Fruit fly (Drosophila melanogaster) whole organism, embryonic: ENCODE data around the gene CG6441.

ENCODE experiments used
- B-H2 ChIP-seq: fragments of 200-800 bp; sonication (Bioruptor generic); optimal IDR thresholded peaks from 2 replicates; lab custom pipeline; 2018; ENCODE audit warnings: missing biosample characterization, mild to moderate bottlenecking, missing genetic modification characterization
- BEAF-32 ChIP-seq: fragments of 200-800 bp; sonication (Bioruptor generic); optimal IDR thresholded peaks from 3 replicates; lab custom pipeline; 2017; ENCODE audit warnings: missing biosample characterization, missing genetic modification characterization, mild to moderate bottlenecking, moderate library complexity, missing genetic modification reagents
- C15 ChIP-seq: fragments of 200-800 bp; sonication (Bioruptor generic); IDR thresholded peaks from 3 replicates; pipeline ENCODE4 v1.3.6; 2022; ENCODE audit warnings: missing biosample characterization, missing genetic modification characterization
- CG10462 ChIP-seq: fragments of 200-800 bp; sonication (Bioruptor generic); optimal IDR thresholded peaks from 2 replicates; lab custom pipeline; 2016; ENCODE audit warnings: missing biosample characterization, missing genetic modification characterization
- CG10543 ChIP-seq: fragments of 200-800 bp; sonication (Bioruptor generic); optimal IDR thresholded peaks from 3 replicates; lab custom pipeline; 2017; ENCODE audit warnings: missing biosample characterization, mild to moderate bottlenecking, missing genetic modification characterization, moderate library complexity
- CG11093 ChIP-seq: fragments of 200-800 bp; sonication (Bioruptor generic); IDR thresholded peaks from 3 replicates; pipeline ENCODE4 v1.3.6; 2022; ENCODE audit warnings: missing biosample characterization, missing genetic modification characterization
- CG12769 ChIP-seq: fragments of 200-800 bp; sonication (Bioruptor generic); optimal IDR thresholded peaks from 2 replicates; lab custom pipeline; 2019; ENCODE audit warnings: missing biosample characterization, mild to moderate bottlenecking, missing genetic modification characterization, moderate library complexity
- CG16863 ChIP-seq: fragments of 200-800 bp; sonication (Bioruptor generic); optimal IDR thresholded peaks from 3 replicates; lab custom pipeline; 2016; ENCODE audit warnings: missing biosample characterization, missing genetic modification characterization
- CG17385 ChIP-seq: fragments of 200-800 bp; sonication (Bioruptor generic); optimal IDR thresholded peaks from 3 replicates; lab custom pipeline; 2018; ENCODE audit warnings: missing biosample characterization, mild to moderate bottlenecking, missing genetic modification characterization
- CG17829 ChIP-seq: fragments of 200-800 bp; optimal IDR thresholded peaks from 2 replicates; lab custom pipeline; 2019; ENCODE audit warnings: missing biosample characterization, mild to moderate bottlenecking, missing genetic modification characterization, moderate library complexity
- CG18262 ChIP-seq: fragments of 200-800 bp; optimal IDR thresholded peaks from 3 replicates; lab custom pipeline; 2019; ENCODE audit warnings: missing biosample characterization, mild to moderate bottlenecking, missing genetic modification characterization, moderate library complexity
- CG31441 ChIP-seq: fragments of 200-800 bp; sonication (Bioruptor generic); IDR thresholded peaks from 2 replicates; pipeline ENCODE4 v1.3.6; 2022; ENCODE audit warnings: missing biosample characterization, missing genetic modification characterization
- CG3726 ChIP-seq: fragments of 200-800 bp; sonication (Bioruptor generic); IDR thresholded peaks from 3 replicates; pipeline ENCODE4, ENCODE4 v1.3.6; 2022; ENCODE audit warnings: missing biosample characterization, missing genetic modification characterization
- CG6689 ChIP-seq: fragments of 200-800 bp; sonication (Bioruptor generic); IDR thresholded peaks from 2 replicates; pipeline ENCODE4 v1.3.6; 2022; ENCODE audit warnings: missing biosample characterization, missing genetic modification characterization
- CG6854 ChIP-seq: fragments of 200-800 bp; sonication (Bioruptor generic); optimal IDR thresholded peaks from 3 replicates; lab custom pipeline; 2017; ENCODE audit warnings: missing biosample characterization, mild to moderate bottlenecking, missing genetic modification characterization
- CG7745 ChIP-seq: fragments of 200-800 bp; sonication (Bioruptor generic); optimal IDR thresholded peaks from 2 replicates; lab custom pipeline; 2018; ENCODE audit warnings: missing biosample characterization, mild to moderate bottlenecking, missing genetic modification characterization, moderate library complexity
- CG8388 ChIP-seq: fragments of 200-800 bp; sonication (Bioruptor generic); optimal IDR thresholded peaks from 2 replicates; lab custom pipeline; 2019; ENCODE audit warnings: missing biosample characterization, mild to moderate bottlenecking, missing genetic modification characterization, moderate library complexity
- CG8924 ChIP-seq: fragments of 200-800 bp; optimal IDR thresholded peaks from 3 replicates; lab custom pipeline; 2019; ENCODE audit warnings: missing biosample characterization, mild to moderate bottlenecking, missing genetic modification characterization, moderate library complexity
- CG9727 ChIP-seq: fragments of 200-800 bp; sonication (Bioruptor generic); optimal IDR thresholded peaks from 3 replicates; lab custom pipeline; 2017; ENCODE audit warnings: missing biosample characterization, mild to moderate bottlenecking, missing genetic modification characterization
- Dp ChIP-seq: fragments of 200-800 bp; sonication (Bioruptor generic); optimal IDR thresholded peaks from 2 replicates; lab custom pipeline; 2018; ENCODE audit warnings: missing biosample characterization, mild to moderate bottlenecking, missing genetic modification characterization, moderate library complexity
- Drgx ChIP-seq: fragments of 200-800 bp; sonication (Bioruptor generic); IDR thresholded peaks from 2 replicates; pipeline ENCODE4 v1.3.6; 2022; ENCODE audit warnings: missing biosample characterization, missing genetic modification characterization
- Elba2 ChIP-seq: fragments of 200-800 bp; sonication (Bioruptor generic); optimal IDR thresholded peaks from 3 replicates; lab custom pipeline; 2016; ENCODE audit warnings: missing biosample characterization, missing genetic modification characterization
- HHEX ChIP-seq: fragments of 200-800 bp; sonication (Bioruptor generic); optimal IDR thresholded peaks from 3 replicates; lab custom pipeline; 2017; ENCODE audit warnings: missing biosample characterization, mild to moderate bottlenecking, missing genetic modification characterization, missing genetic modification reagents
- Hr51 ChIP-seq, 2 experiments: fragments of 200-800 bp; sonication (Bioruptor generic); optimal IDR thresholded peaks; 2 replicates in 1 of 2; 3 replicates in 1 of 2; lab custom pipeline; 2016 to 2018; ENCODE audit warnings: missing biosample characterization in 2 of 2, missing genetic modification characterization in 2 of 2, mild to moderate bottlenecking in 1 of 2, moderate library complexity in 1 of 2
- Rfx ChIP-seq: fragments of 200-800 bp; sonication (Bioruptor generic); IDR thresholded peaks from 2 replicates; pipeline ENCODE4 v1.3.6; 2022; ENCODE audit warnings: missing biosample characterization, missing genetic modification characterization
- Sox100B ChIP-seq: fragments of 200-800 bp; sonication (Bioruptor generic); optimal IDR thresholded peaks from 3 replicates; lab custom pipeline; 2018; ENCODE audit warnings: missing biosample characterization, mild to moderate bottlenecking, missing genetic modification characterization
- Sox102F ChIP-seq: fragments of 200-800 bp; sonication (Bioruptor generic); optimal IDR thresholded peaks from 2 replicates; lab custom pipeline; 2018; ENCODE audit warnings: missing biosample characterization, mild to moderate bottlenecking, missing genetic modification characterization, moderate library complexity
- Sry-δ ChIP-seq: fragments of 200-800 bp; sonication (Bioruptor generic); optimal IDR thresholded peaks from 2 replicates; lab custom pipeline; 2016; ENCODE audit warnings: missing biosample characterization, missing genetic modification characterization
- Taf1 ChIP-seq: fragments of 200-800 bp; sonication (Bioruptor generic); IDR thresholded peaks from 2 replicates; pipeline ENCODE4 v1.3.6; 2022; ENCODE audit warnings: missing biosample characterization, missing genetic modification characterization
- amos ChIP-seq: fragments of 200-800 bp; sonication (Bioruptor generic); IDR thresholded peaks from 2 replicates; pipeline ENCODE4 v1.3.6; 2022; ENCODE audit warnings: missing biosample characterization, missing genetic modification characterization; ENCODE audit not compliant: partially characterized antibody
- bigmax ChIP-seq: fragments of 200-800 bp; sonication (Bioruptor generic); optimal IDR thresholded peaks from 2 replicates; lab custom pipeline; 2018; ENCODE audit warnings: missing biosample characterization, mild to moderate bottlenecking, missing genetic modification characterization
- da ChIP-seq: fragments of 200-800 bp; sonication (Bioruptor generic); optimal IDR thresholded peaks from 2 replicates; lab custom pipeline; 2016; ENCODE audit warnings: missing biosample characterization, missing genetic modification characterization
- dati ChIP-seq: fragments of 200-800 bp; sonication (Bioruptor generic); IDR thresholded peaks from 2 replicates; pipeline ENCODE4 v1.3.6; 2022; ENCODE audit warnings: missing biosample characterization, missing genetic modification characterization
- esg ChIP-seq: fragments of 200-800 bp; sonication (Bioruptor generic); conservative IDR thresholded peaks from 2 replicates; pipeline ENCODE4 v1.3.6; 2022; ENCODE audit warnings: missing biosample characterization, missing genetic modification characterization
- fru ChIP-seq: fragments of >200 bp; optimal IDR thresholded peaks from 2 replicates; lab custom pipeline; 2017
- hkb ChIP-seq, 2 experiments: fragments of 200-800 bp in 1 of 2; fragments of >200 bp in 1 of 2; sonication (Bioruptor generic) in 1 of 2; IDR thresholded peaks in 1 of 2; optimal IDR thresholded peaks in 1 of 2; 2 replicates each; pipeline versions ENCODE4 v1.3.6 to Lab custom; 2017 to 2022; ENCODE audit warnings: missing biosample characterization in 1 of 2, missing genetic modification characterization in 1 of 2
- insv ChIP-seq, 2 experiments: fragments of 200-800 bp; sonication (Bioruptor generic); optimal IDR thresholded peaks; 3 replicates each; lab custom pipeline; 2016 to 2018; ENCODE audit warnings: missing biosample characterization in 2 of 2, missing genetic modification characterization in 2 of 2
- klu ChIP-seq: fragments of 200-800 bp; sonication (Bioruptor generic); IDR thresholded peaks from 2 replicates; pipeline ENCODE4 v1.3.6; 2022; ENCODE audit warnings: missing biosample characterization, missing genetic modification characterization
- knrl ChIP-seq: fragments of 200-800 bp; sonication (Bioruptor generic); IDR thresholded peaks from 3 replicates; pipeline ENCODE4 v1.3.6; 2022; ENCODE audit warnings: missing biosample characterization, missing genetic modification characterization; ENCODE audit not compliant: partially characterized antibody
- lbe ChIP-seq: fragments of 200-800 bp; sonication (Bioruptor generic); optimal IDR thresholded peaks from 2 replicates; lab custom pipeline; 2016; ENCODE audit warnings: missing biosample characterization, mild to moderate bottlenecking, missing genetic modification characterization
- nerfin-1 ChIP-seq: fragments of 200-800 bp; sonication (Bioruptor generic); optimal IDR thresholded peaks from 3 replicates; lab custom pipeline; 2019; ENCODE audit warnings: missing biosample characterization, mild to moderate bottlenecking, missing genetic modification characterization, moderate library complexity
- nerfin-2 ChIP-seq: fragments of 200-800 bp; sonication (Bioruptor generic); IDR thresholded peaks from 2 replicates; pipeline ENCODE4 v1.3.6; 2022; ENCODE audit warnings: missing biosample characterization, missing genetic modification characterization; ENCODE audit not compliant: partially characterized antibody
- odd ChIP-seq: fragments of 200-800 bp; sonication (Bioruptor generic); optimal IDR thresholded peaks from 2 replicates; lab custom pipeline; 2017; ENCODE audit warnings: missing biosample characterization, mild to moderate bottlenecking, missing genetic modification characterization
- peb ChIP-seq: fragments of 200-800 bp; sonication (Bioruptor generic); IDR thresholded peaks from 2 replicates; pipeline ENCODE4 v1.3.6; 2022; ENCODE audit warnings: missing biosample characterization, missing genetic modification characterization
- pum ChIP-seq: fragments of 200-800 bp; sonication (Bioruptor generic); optimal IDR thresholded peaks from 2 replicates; lab custom pipeline; 2016; ENCODE audit warnings: missing biosample characterization, missing genetic modification characterization
- sd ChIP-seq: fragments of 200-800 bp; sonication (Bioruptor generic); optimal IDR thresholded peaks from 3 replicates; lab custom pipeline; 2018; ENCODE audit warnings: missing biosample characterization, mild to moderate bottlenecking, missing genetic modification characterization, moderate library complexity
- wor ChIP-seq: fragments of 200-800 bp; sonication (Bioruptor generic); IDR thresholded peaks from 2 replicates; pipeline ENCODE4 v1.3.6; 2022; ENCODE audit warnings: missing biosample characterization, missing genetic modification characterization
- zen ChIP-seq: fragments of 200-800 bp; sonication (Bioruptor generic); optimal IDR thresholded peaks from 3 replicates; lab custom pipeline; 2018; ENCODE audit warnings: missing biosample characterization, mild to moderate bottlenecking, missing genetic modification characterization, moderate library complexity

The CG6441 gene

DNA sequence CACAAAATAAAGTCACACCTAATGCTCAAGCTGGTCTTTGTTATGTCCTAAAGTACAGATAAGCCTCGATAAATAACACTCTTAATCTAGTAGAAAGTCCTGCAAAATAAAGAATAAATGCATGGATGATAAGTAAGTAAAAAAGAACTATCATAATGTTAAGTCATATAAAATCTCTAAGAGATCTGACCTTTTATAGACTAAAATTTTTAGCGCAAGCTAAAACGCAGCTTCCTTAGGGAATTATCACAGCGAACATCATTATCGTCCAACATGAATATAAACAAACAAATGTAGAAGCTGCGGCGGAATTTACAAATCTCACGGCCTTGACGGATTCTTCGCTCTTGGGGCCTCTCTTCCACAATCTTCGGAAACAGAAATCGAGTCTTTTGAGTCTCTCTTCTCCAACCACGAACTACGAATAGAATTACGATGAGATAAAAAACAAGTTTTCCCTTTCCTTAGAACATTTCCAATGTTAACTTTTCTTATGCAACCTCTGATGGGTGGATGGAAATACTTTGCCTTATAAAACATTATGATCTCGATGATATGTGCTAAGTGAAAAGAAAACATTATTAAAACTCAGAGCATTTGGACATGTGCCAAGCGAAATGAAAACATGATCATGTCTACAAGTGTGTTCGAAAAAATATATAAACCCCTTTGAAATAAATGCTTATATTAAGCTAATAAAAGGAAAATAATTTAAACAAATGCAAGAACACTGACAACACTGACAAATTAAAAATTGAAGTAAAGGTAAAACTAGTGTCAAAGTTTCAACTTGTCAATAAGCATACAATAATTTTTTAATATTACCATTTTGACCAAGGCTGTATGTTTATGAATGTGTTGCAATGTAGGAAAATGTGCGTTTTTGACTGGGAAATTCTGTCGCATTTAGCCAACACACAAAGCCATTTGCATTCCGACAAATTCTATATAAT lies 20.1 kb downstream of the CG6441 start (continued):
- TF ChIP-seq CG17385 (GFP tag; lab: Kevin White, UChicago) (peak; percentile 58), CG8388 (GFP tag; lab: Kevin White, UChicago) (no peak), CG18262 (tag; lab: Kevin White, UChicago) (peak; percentile 42), nerfin-2 (no peak), hkb (optimal IDR thresholded peaks at IDR 0.05; lab: Kevin White, UChicago) (no peak), hkb (GFP tag; IDR thresholded peaks at IDR 0.05; lab: Robert Waterston, UW) (peak; percentile 68; the same call in 1 of the 2 replicates), B-H2 (no peak), CG11093 (GFP tag; lab: Robert Waterston, UW) (no peak), bigmax (GFP tag; lab: Kevin White, UChicago) (no peak), CG17829 (tag; lab: Kevin White, UChicago) (no peak), HHEX (GFP tag; lab: Kevin White, UChicago) (no peak), pum (GFP tag; lab: Kevin White, UChicago) (no peak), Sox100B (GFP tag; lab: Kevin White, UChicago) (no peak), insv (GFP tag; optimal IDR thresholded peaks at IDR 0.05; lab: Kevin White, UChicago) (no peak), CG7745 (tag; lab: Kevin White, UChicago) (no peak), C15 (GFP tag; lab: Robert Waterston, UW) (no peak), CG8924 (tag; lab: Kevin White, UChicago) (peak; percentile 78), CG16863 (GFP tag; lab: Kevin White, UChicago) (no peak), lbe (GFP tag; lab: Kevin White, UChicago) (no peak), wor (GFP tag; lab: Robert Waterston, UW) (no peak), CG9727 (GFP tag; lab: Kevin White, UChicago) (peak; percentile 35), klu (0 out of 2 replicates have a peak, but pooled peaks have one; percentile 29), Elba2 (GFP tag; lab: Kevin White, UChicago) (no peak), esg (GFP tag; lab: Robert Waterston, UW) (peak; percentile 47), BEAF-32 (GFP tag; lab: Kevin White, UChicago) (no peak), Sry-δ (GFP tag; lab: Kevin White, UChicago) (no peak), CG6854 (GFP tag; lab: Kevin White, UChicago) (no peak), nerfin-1 (tag; lab: Kevin White, UChicago) (no peak), sd (tag; lab: Kevin White, UChicago) (peak; percentile 95), fru (lab: Kevin White, UChicago) (no peak), CG31441 (GFP tag; lab: Robert Waterston, UW) (0 out of 2 replicates have a peak, but pooled peaks have one; percentile 26), peb (no peak), CG10543 (peak; percentile 16), Taf1 (GFP tag; lab: Robert Waterston, UW) (no peak), dati (no peak), Drgx (GFP tag; lab: Robert Waterston, UW) (no peak), CG10462 (GFP tag; lab: Kevin White, UChicago) (no peak), amos (no peak), odd (GFP tag; lab: Kevin White, UChicago) (no peak), zen (tag; lab: Kevin White, UChicago) (no peak), da (GFP tag; lab: Kevin White, UChicago) (no peak), Rfx (GFP tag; lab: Robert Waterston, UW) (peak; percentile 87), CG3726 (GFP tag; lab: Robert Waterston, UW) (no peak), Dp (GFP tag; lab: Kevin White, UChicago) (no peak), knrl (GFP tag; lab: Robert Waterston, UW) (no peak), Hr51 (GFP tag; optimal IDR thresholded peaks at IDR 0.05; lab: Kevin White, UChicago) (peak in 1 of 2 experiments; percentile 16), CG12769 (tag; lab: Kevin White, UChicago) (peak; percentile 56), CG6689 (GFP tag; lab: Robert Waterston, UW) (no peak), Sox102F (GFP tag; lab: Kevin White, UChicago) (peak; percentile 44)
